Fruit fly (Drosophila melanogaster) whole organism, prepupa: ENCODE results near the gene ghi.

ENCODE experiments used
- Blimp-1 ChIP-seq: fragments of 200-800 bp; sonication (Bioruptor generic); optimal IDR thresholded peaks from 3 replicates; lab custom pipeline; 2017; ENCODE audit warnings: missing biosample characterization, missing genetic modification characterization, mild to moderate bottlenecking, moderate library complexity, missing genetic modification reagents
- CG10631 ChIP-seq: fragments of 200-800 bp; sonication (Bioruptor generic); optimal IDR thresholded peaks from 2 replicates; lab custom pipeline; 2016; ENCODE audit warnings: missing biosample characterization, missing genetic modification characterization
- CG11294 ChIP-seq: fragments of 200-800 bp; sonication (Bioruptor generic); IDR thresholded peaks from 2 replicates; pipeline ENCODE4 v1.3.6; 2022; ENCODE audit warnings: missing biosample characterization, missing genetic modification characterization
- CG11902 ChIP-seq: fragments of 200-800 bp; sonication (Bioruptor generic); optimal IDR thresholded peaks from 3 replicates; lab custom pipeline; 2016; ENCODE audit warnings: missing biosample characterization, missing genetic modification characterization
- CG15336 ChIP-seq: fragments of 200-800 bp; sonication (Bioruptor generic); IDR thresholded peaks from 2 replicates; pipeline ENCODE4 v1.3.6; 2022; ENCODE audit warnings: missing biosample characterization, missing genetic modification characterization
- CG1621 ChIP-seq: fragments of 200-800 bp; sonication (Bioruptor generic); optimal IDR thresholded peaks from 3 replicates; lab custom pipeline; 2018; ENCODE audit warnings: missing biosample characterization, mild to moderate bottlenecking, missing genetic modification characterization
- CG16779 ChIP-seq: fragments of 200-800 bp; sonication (Bioruptor generic); optimal IDR thresholded peaks from 3 replicates; lab custom pipeline; 2017; ENCODE audit warnings: missing biosample characterization, mild to moderate bottlenecking, missing genetic modification characterization
- CG3032 ChIP-seq: fragments of 200-800 bp; optimal IDR thresholded peaks from 2 replicates; lab custom pipeline; 2019; ENCODE audit warnings: missing biosample characterization, mild to moderate bottlenecking, missing genetic modification characterization, moderate library complexity
- CG31627 ChIP-seq: fragments of 200-800 bp; sonication (Bioruptor generic); optimal IDR thresholded peaks from 3 replicates; lab custom pipeline; 2016; ENCODE audit warnings: missing biosample characterization, missing genetic modification characterization
- CG32006 ChIP-seq: fragments of 200-800 bp; sonication (Bioruptor generic); optimal IDR thresholded peaks from 3 replicates; lab custom pipeline; 2017; ENCODE audit warnings: missing biosample characterization, mild to moderate bottlenecking, missing genetic modification characterization
- CG34406 ChIP-seq: fragments of 200-800 bp; sonication (Bioruptor generic); optimal IDR thresholded peaks from 3 replicates; lab custom pipeline; 2016; ENCODE audit warnings: missing biosample characterization, missing genetic modification characterization
- CG3919 ChIP-seq: fragments of 200-800 bp; sonication (Bioruptor generic); optimal IDR thresholded peaks from 3 replicates; lab custom pipeline; 2016; ENCODE audit warnings: missing biosample characterization, missing genetic modification characterization
- CG4318 ChIP-seq: fragments of 200-800 bp; sonication (Bioruptor generic); optimal IDR thresholded peaks from 3 replicates; lab custom pipeline; 2017; ENCODE audit warnings: missing biosample characterization, mild to moderate bottlenecking, missing genetic modification characterization
- CG6163 ChIP-seq: fragments of 200-800 bp; sonication (Bioruptor generic); IDR thresholded peaks from 3 replicates; pipeline ENCODE4 v1.3.6; 2022; ENCODE audit warnings: missing biosample characterization, missing genetic modification characterization
- CG6276 ChIP-seq: fragments of 200-800 bp; sonication (Bioruptor generic); optimal IDR thresholded peaks from 2 replicates; lab custom pipeline; 2017; ENCODE audit warnings: missing biosample characterization, mild to moderate bottlenecking, missing genetic modification characterization
- CG6792 ChIP-seq: fragments of 200-800 bp; sonication (Bioruptor generic); optimal IDR thresholded peaks from 3 replicates; lab custom pipeline; 2016; ENCODE audit warnings: missing biosample characterization, missing genetic modification characterization
- CG6808 ChIP-seq: fragments of 200-800 bp; sonication (Bioruptor generic); optimal IDR thresholded peaks from 3 replicates; lab custom pipeline; 2017; ENCODE audit warnings: missing biosample characterization, missing genetic modification characterization, mild to moderate bottlenecking, moderate library complexity, missing genetic modification reagents
- CG8119 ChIP-seq: fragments of 200-800 bp; sonication (Bioruptor generic); IDR thresholded peaks from 3 replicates; pipeline ENCODE4 v1.3.6; 2022; ENCODE audit warnings: missing biosample characterization, missing genetic modification characterization
- CG8319 ChIP-seq: fragments of 200-800 bp; sonication (Bioruptor generic); optimal IDR thresholded peaks from 3 replicates; lab custom pipeline; 2016; ENCODE audit warnings: missing biosample characterization, missing genetic modification characterization
- CG8632 ChIP-seq: fragments of 200-800 bp; sonication (Bioruptor generic); optimal IDR thresholded peaks from 3 replicates; lab custom pipeline; 2016; ENCODE audit warnings: missing biosample characterization, missing genetic modification characterization
- CG9139 ChIP-seq: fragments of 200-800 bp; sonication (Bioruptor generic); optimal IDR thresholded peaks from 3 replicates; lab custom pipeline; 2017; ENCODE audit warnings: missing biosample characterization, mild to moderate bottlenecking, missing genetic modification characterization
- Eip75B ChIP-seq: fragments of 200-800 bp; sonication (Bioruptor generic); optimal IDR thresholded peaks from 3 replicates; lab custom pipeline; 2016; ENCODE audit warnings: missing biosample characterization, missing genetic modification characterization
- Eip78C ChIP-seq: fragments of 200-800 bp; sonication (Bioruptor generic); peaks from one replicate; lab custom pipeline; 2016; ENCODE audit warnings: missing biosample characterization, missing genetic modification characterization
- Ets21C ChIP-seq: fragments of 200-800 bp; sonication (Bioruptor generic); optimal IDR thresholded peaks from 3 replicates; lab custom pipeline; 2016; ENCODE audit warnings: missing biosample characterization, missing genetic modification characterization
- Ets96B ChIP-seq: fragments of 200-800 bp; optimal IDR thresholded peaks from 2 replicates; lab custom pipeline; 2019; ENCODE audit warnings: missing biosample characterization, mild to moderate bottlenecking, missing genetic modification characterization, moderate library complexity
- Gug ChIP-seq: fragments of 200-800 bp; sonication (Bioruptor generic); IDR thresholded peaks from 2 replicates; pipeline ENCODE4 v1.3.6; 2022; ENCODE audit warnings: missing biosample characterization, missing genetic modification characterization
- Hr39 ChIP-seq: fragments of 200-800 bp; sonication (Bioruptor generic); optimal IDR thresholded peaks from 2 replicates; lab custom pipeline; 2016; ENCODE audit warnings: missing biosample characterization, missing genetic modification characterization
- Hr4 ChIP-seq: fragments of 200-800 bp; sonication (Bioruptor generic); optimal IDR thresholded peaks from 3 replicates; lab custom pipeline; 2016; ENCODE audit warnings: missing biosample characterization, missing genetic modification characterization
- Met ChIP-seq: fragments of 200-800 bp; sonication (Bioruptor generic); optimal IDR thresholded peaks from 3 replicates; lab custom pipeline; 2016; ENCODE audit warnings: missing biosample characterization, missing genetic modification characterization
- OdsH ChIP-seq: fragments of 200-800 bp; sonication (Bioruptor generic); optimal IDR thresholded peaks from 3 replicates; lab custom pipeline; 2016; ENCODE audit warnings: missing biosample characterization, missing genetic modification characterization
- Smox ChIP-seq: fragments of 200-800 bp; sonication (Bioruptor generic); optimal IDR thresholded peaks from 3 replicates; lab custom pipeline; 2016; ENCODE audit warnings: missing biosample characterization, missing genetic modification characterization
- Sox102F ChIP-seq: fragments of 200-800 bp; sonication (Bioruptor generic); optimal IDR thresholded peaks from 2 replicates; lab custom pipeline; 2016; ENCODE audit warnings: missing biosample characterization, mild to moderate bottlenecking, missing genetic modification characterization
- Sox15 ChIP-seq: fragments of 200-800 bp; sonication (Bioruptor generic); optimal IDR thresholded peaks from 3 replicates; lab custom pipeline; 2016; ENCODE audit warnings: missing biosample characterization, missing genetic modification characterization
- achi ChIP-seq: fragments of 200-800 bp; sonication (Bioruptor generic); optimal IDR thresholded peaks from 3 replicates; lab custom pipeline; 2016; ENCODE audit warnings: missing biosample characterization, missing genetic modification characterization
- cyc ChIP-seq: fragments of 200-800 bp; sonication (Bioruptor generic); optimal IDR thresholded peaks from 3 replicates; lab custom pipeline; 2016; ENCODE audit warnings: missing biosample characterization, missing genetic modification characterization
- dac ChIP-seq: fragments of 200-800 bp; sonication (Bioruptor generic); optimal IDR thresholded peaks from 2 replicates; lab custom pipeline; 2017; ENCODE audit warnings: missing biosample characterization, mild to moderate bottlenecking, missing genetic modification characterization
- eg ChIP-seq: fragments of 200-800 bp; sonication (Bioruptor generic); IDR thresholded peaks from 3 replicates; pipeline ENCODE4 v1.3.6; 2022; ENCODE audit warnings: missing biosample characterization, missing genetic modification characterization
- esn ChIP-seq: fragments of 200-800 bp; sonication (Bioruptor generic); optimal IDR thresholded peaks from 2 replicates; lab custom pipeline; 2016; ENCODE audit warnings: missing biosample characterization, mild to moderate bottlenecking, missing genetic modification characterization, moderate library complexity
- fd85E ChIP-seq: fragments of 200-800 bp; sonication (Bioruptor generic); optimal IDR thresholded peaks from 3 replicates; lab custom pipeline; 2016; ENCODE audit warnings: missing biosample characterization, missing genetic modification characterization
- lz ChIP-seq: fragments of 200-800 bp; sonication (Bioruptor generic); optimal IDR thresholded peaks from 3 replicates; lab custom pipeline; 2016; ENCODE audit warnings: missing biosample characterization, missing genetic modification characterization
- net ChIP-seq: fragments of 200-800 bp; sonication (Bioruptor generic); optimal IDR thresholded peaks from 3 replicates; lab custom pipeline; 2016; ENCODE audit warnings: missing biosample characterization, missing genetic modification characterization
- pdm3 ChIP-seq: fragments of 200-800 bp; sonication (Bioruptor generic); optimal IDR thresholded peaks from 3 replicates; lab custom pipeline; 2016; ENCODE audit warnings: missing biosample characterization, missing genetic modification characterization
- spab ChIP-seq: fragments of 200-800 bp; sonication (Bioruptor generic); optimal IDR thresholded peaks from 2 replicates; lab custom pipeline; 2017; ENCODE audit warnings: missing biosample characterization, mild to moderate bottlenecking, missing genetic modification characterization, missing genetic modification reagents
- ss ChIP-seq, 2 experiments: fragments of 200-800 bp; sonication (Bioruptor generic); optimal IDR thresholded peaks; 2 replicates in 1 of 2; 3 replicates in 1 of 2; lab custom pipeline; 2017 to 2018; ENCODE audit warnings: mild to moderate bottlenecking in 2 of 2, missing biosample characterization in 2 of 2, missing genetic modification characterization in 2 of 2, moderate library complexity in 1 of 2
- svp ChIP-seq: fragments of 200-800 bp; sonication (Bioruptor generic); peaks from one replicate; lab custom pipeline; 2016; ENCODE audit warnings: missing biosample characterization, missing genetic modification characterization
- topi ChIP-seq: fragments of 200-800 bp; sonication (Bioruptor generic); optimal IDR thresholded peaks from 3 replicates; lab custom pipeline; 2016; ENCODE audit warnings: missing biosample characterization, missing genetic modification characterization
- vri ChIP-seq: fragments of 200-800 bp; sonication (Bioruptor generic); optimal IDR thresholded peaks from 3 replicates; lab custom pipeline; 2016; ENCODE audit warnings: missing biosample characterization, mild to moderate bottlenecking, missing genetic modification characterization

Gene ghi

dm6 chr3L:9424528-9424911, 27.2 kb upstream of the ghi start (continued):
- peak; percentile 84 for TF ChIP-seq Eip78C (GFP tag; lab: Kevin White, UChicago)
- peak; percentile 27 for TF ChIP-seq CG34406 (GFP tag; lab: Kevin White, UChicago)
- TF ChIP-seq vri (GFP tag; lab: Kevin White, UChicago), result no peak
- no peak for TF ChIP-seq achi (GFP tag; lab: Kevin White, UChicago)
- TF ChIP-seq, all 60 proteins: peak for 25

dm6 chr3L:9425838-9426237, 25.8 kb upstream of the ghi start:
- TF ChIP-seq CG15336 (GFP tag; lab: Robert Waterston, UW) (peak; percentile 55), CG32006 (peak; percentile 64), CG1621 (tag; lab: Kevin White, UChicago) (no peak), CG8119 (GFP tag; lab: Robert Waterston, UW) (peak; percentile 35; the same call in 2 of the 3 replicates), CG6792 (GFP tag; lab: Kevin White, UChicago) (no peak), Met (GFP tag; lab: Kevin White, UChicago) (no peak), Hr39 (GFP tag; lab: Kevin White, UChicago) (no peak), topi (GFP tag; lab: Kevin White, UChicago) (no peak), CG8632 (GFP tag; lab: Kevin White, UChicago) (no peak), CG3919 (peak; percentile 3), CG6276 (GFP tag; lab: Kevin White, UChicago) (peak; percentile 10), Blimp-1 (GFP tag; lab: Kevin White, UChicago) (no peak), lz (GFP tag; lab: Kevin White, UChicago) (no peak), CG8319 (no peak), CG6808 (GFP tag; lab: Kevin White, UChicago) (no peak), CG9139 (no peak), dac (no peak), fd85E (GFP tag; lab: Kevin White, UChicago) (no peak), CG11294 (GFP tag; lab: Robert Waterston, UW) (no peak), CG31627 (GFP tag; lab: Kevin White, UChicago) (no peak), Hr4 (peak; percentile 63), spab (GFP tag; lab: Kevin White, UChicago) (no peak), Ets21C (GFP tag; lab: Kevin White, UChicago) (no peak), OdsH (GFP tag; lab: Kevin White, UChicago) (no peak), ss (GFP tag; optimal IDR thresholded peaks at IDR 0.05; lab: Kevin White, UChicago) (no peak), Eip75B (GFP tag; lab: Kevin White, UChicago) (no peak), CG4318 (GFP tag; lab: Kevin White, UChicago) (peak; percentile 0), Eip78C (GFP tag; lab: Kevin White, UChicago) (peak; percentile 36), vri (GFP tag; lab: Kevin White, UChicago) (peak; percentile 22), CG6163 (GFP tag; lab: Robert Waterston, UW) (peak; percentile 40; the same call in 1 of the 3 replicates), CG34406 (GFP tag; lab: Kevin White, UChicago) (no peak), Sox15 (GFP tag; lab: Kevin White, UChicago) (no peak), net (GFP tag; lab: Kevin White, UChicago) (peak; percentile 31), CG10631 (GFP tag; lab: Kevin White, UChicago) (no peak), eg (GFP tag; lab: Robert Waterston, UW) (peak; percentile 63; the same call in 2 of the 3 replicates), svp (GFP tag; lab: Kevin White, UChicago) (peak; percentile 50), CG11902 (no peak), CG3032 (tag; lab: Kevin White, UChicago) (no peak)

dm6 chr3L:9426656-9427294, 24.9 kb upstream of the ghi start, which contains the start of the genes Atat and Shc:
Atat (minus strand) TSS chr3L:9426758.
Shc (plus strand) TSS chr3L:9427010.
- peak; percentile 99 for TF ChIP-seq cyc (GFP tag; lab: Kevin White, UChicago)
- TF ChIP-seq Sox15 (GFP tag; lab: Kevin White, UChicago), result peak; percentile 100
- TF ChIP-seq OdsH (GFP tag; lab: Kevin White, UChicago), result peak; percentile 99
- peak; percentile 99 for TF ChIP-seq esn (GFP tag; lab: Kevin White, UChicago)
- TF ChIP-seq Met (GFP tag; lab: Kevin White, UChicago), result peak; percentile 98
- TF ChIP-seq CG8319, result peak; percentile 99
- TF ChIP-seq achi (GFP tag; lab: Kevin White, UChicago), result peak; percentile 97
- peak; percentile 99 for TF ChIP-seq Gug
- TF ChIP-seq pdm3 (GFP tag; lab: Kevin White, UChicago), result peak; percentile 99
- TF ChIP-seq ss (GFP tag; optimal IDR thresholded peaks at IDR 0.05; lab: Kevin White, UChicago), result peak; percentile 83 to 96
- peak; percentile 99 for TF ChIP-seq CG11294 (GFP tag; lab: Robert Waterston, UW)
- peak; percentile 99 for TF ChIP-seq Smox
- peak; percentile 90 for TF ChIP-seq CG6276 (GFP tag; lab: Kevin White, UChicago)
- peak; percentile 97 for TF ChIP-seq Sox102F (GFP tag; lab: Kevin White, UChicago)
- TF ChIP-seq vri (GFP tag; lab: Kevin White, UChicago), result peak; percentile 97
- TF ChIP-seq CG16779 (tag; lab: Kevin White, UChicago), result peak; percentile 94
- peak; percentile 99 for TF ChIP-seq svp (GFP tag; lab: Kevin White, UChicago)
- peak; percentile 97 for TF ChIP-seq Ets96B
- peak; percentile 98 for TF ChIP-seq Eip75B (GFP tag; lab: Kevin White, UChicago)
- peak; percentile 99 for TF ChIP-seq Ets21C (GFP tag; lab: Kevin White, UChicago)
